Worm (Caenorhabditis elegans) whole organism, L4 larva: ENCODE results near the gene unc-24.
A peak's percentile ranks its signal among the peaks of the same experiment; 100 is the strongest.

Source experiments
- fkh-10 ChIP-seq: fragments of 150-350 bp; optimal IDR thresholded peaks from 2 replicates; lab custom pipeline; 2014; ENCODE audit warnings: missing biosample characterization, missing genetic modification reagents, missing genetic modification characterization
- lin-15B ChIP-seq: fragments of 150-350 bp; sonication (generic microtip); optimal IDR thresholded peaks from 3 replicates; lab custom pipeline; 2014; ENCODE audit warnings: missing biosample characterization, missing genetic modification characterization
- nhr-25 ChIP-seq: sonication (generic microtip); optimal IDR thresholded peaks from 2 replicates; lab custom pipeline; 2017; ENCODE audit warnings: missing genetic modification characterization, mild to moderate bottlenecking, missing compliant biosample characterization, antibody characterized with exemption, moderate library complexity, borderline replicate concordance; ENCODE audit not compliant: insufficient read depth
- ztf-11 ChIP-seq: fragments of 150-350 bp; optimal IDR thresholded peaks from 2 replicates; lab custom pipeline; 2014; ENCODE audit warnings: missing biosample characterization, missing genetic modification characterization

ce11 chrIV:8028372-8028771 is 48.7 kb downstream of the unc-24 start:
- TF ChIP-seq lin-15B (tag; lab: Kevin White, UChicago), result no peak
- TF ChIP-seq nhr-25 (tag; lab: Kevin White, UChicago), result peak; percentile 20
- no peak for TF ChIP-seq fkh-10 (GFP tag; lab: Kevin White, UChicago)
- no peak for TF ChIP-seq ztf-11 (tag; lab: Kevin White, UChicago)
